Worm (Caenorhabditis elegans) whole organism, late embryonic: ENCODE results near the gene klo-2.

Source experiments
- C08G9.2 ChIP-seq: sonication (generic microtip); optimal IDR thresholded peaks from 2 replicates; lab custom pipeline; 2016; ENCODE audit warnings: mild to moderate bottlenecking, missing genetic modification characterization, moderate library complexity, missing compliant biosample characterization
- C38D4.7 ChIP-seq: fragments of 200-800 bp; sonication (Bioruptor generic); optimal IDR thresholded peaks from 2 replicates; lab custom pipeline; 2018; ENCODE audit warnings: mild to moderate bottlenecking, missing genetic modification characterization, moderate library complexity, missing compliant biosample characterization
- K09A11.1 ChIP-seq: sonication (generic microtip); optimal IDR thresholded peaks from 2 replicates; lab custom pipeline; 2017; ENCODE audit warnings: antibody characterized with exemption, mild to moderate bottlenecking, missing genetic modification characterization, missing compliant biosample characterization; ENCODE audit not compliant: insufficient read depth
- ama-1 ChIP-seq: fragments of 150-350 bp; optimal IDR thresholded peaks from 2 replicates; lab custom pipeline; 2014
- ceh-18 ChIP-seq: sonication (generic microtip); optimal IDR thresholded peaks from 2 replicates; lab custom pipeline; 2016; ENCODE audit warnings: missing genetic modification characterization, missing compliant biosample characterization
- ceh-2 ChIP-seq: sonication (generic microtip); optimal IDR thresholded peaks from 2 replicates; lab custom pipeline; 2016; ENCODE audit warnings: missing genotype, missing genetic modification characterization, missing compliant biosample characterization
- ceh-22 ChIP-seq: sonication (generic microtip); optimal IDR thresholded peaks from 2 replicates; lab custom pipeline; 2017; ENCODE audit warnings: missing biosample characterization, missing genetic modification characterization
- ceh-24 ChIP-seq: sonication (generic microtip); optimal IDR thresholded peaks from 2 replicates; lab custom pipeline; 2016; ENCODE audit warnings: mild to moderate bottlenecking, missing genetic modification characterization, missing compliant biosample characterization
- ceh-31 ChIP-seq: sonication (generic microtip); optimal IDR thresholded peaks from 2 replicates; lab custom pipeline; 2016; ENCODE audit warnings: missing genetic modification characterization, missing compliant biosample characterization
- ceh-34 ChIP-seq: sonication (generic microtip); optimal IDR thresholded peaks from 2 replicates; lab custom pipeline; 2016; ENCODE audit warnings: mild to moderate bottlenecking, missing genetic modification characterization, missing compliant biosample characterization
- ceh-45 ChIP-seq: fragments of 200-800 bp; sonication (Bioruptor generic); IDR thresholded peaks from 2 replicates; pipeline ENCODE4 v1.3.6; 2022; ENCODE audit warnings: missing genetic modification reagents, missing genetic modification characterization, missing compliant biosample characterization
- ceh-48 ChIP-seq: sonication (generic microtip); optimal IDR thresholded peaks from 2 replicates; lab custom pipeline; 2016; ENCODE audit warnings: missing genetic modification characterization, inconsistent platforms, missing compliant biosample characterization
- dmd-4 ChIP-seq: sonication (generic microtip); optimal IDR thresholded peaks from 2 replicates; lab custom pipeline; 2016; ENCODE audit warnings: borderline replicate concordance, missing genetic modification characterization, missing compliant biosample characterization
- dve-1 ChIP-seq: sonication (generic microtip); optimal IDR thresholded peaks from 2 replicates; lab custom pipeline; 2017; ENCODE audit warnings: antibody characterized with exemption, mild to moderate bottlenecking, missing genetic modification characterization, missing compliant biosample characterization
- elt-4 ChIP-seq: sonication (generic microtip); optimal IDR thresholded peaks from 2 replicates; lab custom pipeline; 2016; ENCODE audit warnings: missing genetic modification characterization, missing compliant biosample characterization
- gmeb-2 ChIP-seq: sonication (generic microtip); optimal IDR thresholded peaks from 2 replicates; lab custom pipeline; 2016; ENCODE audit warnings: missing genetic modification characterization, inconsistent platforms, missing compliant biosample characterization
- hlh-15 ChIP-seq: sonication (generic microtip); optimal IDR thresholded peaks from 2 replicates; lab custom pipeline; 2016; ENCODE audit warnings: missing genetic modification characterization, missing compliant biosample characterization
- madf-2 ChIP-seq: sonication (generic microtip); optimal IDR thresholded peaks from 2 replicates; lab custom pipeline; 2017; ENCODE audit warnings: missing genetic modification characterization, missing compliant biosample characterization
- mec-3 ChIP-seq: sonication (generic microtip); optimal IDR thresholded peaks from 2 replicates; lab custom pipeline; 2016; ENCODE audit warnings: borderline replicate concordance, missing genetic modification characterization, missing compliant biosample characterization
- nfya-1 ChIP-seq: sonication (generic microtip); optimal IDR thresholded peaks from 2 replicates; lab custom pipeline; 2017; ENCODE audit warnings: missing genetic modification characterization, mild to moderate bottlenecking, missing compliant biosample characterization, antibody characterized with exemption, moderate library complexity
- nhr-11 ChIP-seq: fragments of 150-350 bp; optimal IDR thresholded peaks from 2 replicates; lab custom pipeline; 2014; ENCODE audit warnings: missing biosample characterization, missing genetic modification characterization
- nhr-232 ChIP-seq: sonication (generic microtip); optimal IDR thresholded peaks from 2 replicates; lab custom pipeline; 2016; ENCODE audit warnings: missing genetic modification characterization, missing compliant biosample characterization
- npax-4 ChIP-seq: sonication (generic microtip); optimal IDR thresholded peaks from 2 replicates; lab custom pipeline; 2016; ENCODE audit warnings: missing genetic modification characterization, missing compliant biosample characterization
- odd-2 ChIP-seq: sonication (generic microtip); optimal IDR thresholded peaks from 2 replicates; lab custom pipeline; 2017; ENCODE audit warnings: antibody characterized with exemption, mild to moderate bottlenecking, missing genetic modification characterization, missing compliant biosample characterization
- pax-1 ChIP-seq: fragments of 150-350 bp; optimal IDR thresholded peaks from 2 replicates; lab custom pipeline; 2014; ENCODE audit warnings: missing biosample characterization, missing genetic modification characterization
- pha-2 ChIP-seq: sonication (generic microtip); optimal IDR thresholded peaks from 2 replicates; lab custom pipeline; 2017; ENCODE audit warnings: mild to moderate bottlenecking, missing genetic modification characterization, missing compliant biosample characterization
- pqm-1 ChIP-seq: sonication (generic microtip); optimal IDR thresholded peaks from 2 replicates; lab custom pipeline; 2016; ENCODE audit warnings: missing genetic modification characterization, missing compliant biosample characterization
- pros-1 ChIP-seq: fragments of 150-350 bp; optimal IDR thresholded peaks from 2 replicates; lab custom pipeline; 2014; ENCODE audit warnings: missing biosample characterization, missing genetic modification reagents, missing genetic modification characterization
- ref-2 ChIP-seq: sonication (generic microtip); optimal IDR thresholded peaks from 2 replicates; lab custom pipeline; 2016; ENCODE audit warnings: missing genetic modification characterization, missing compliant biosample characterization
- sdc-2 ChIP-seq: sonication (generic microtip); optimal IDR thresholded peaks from 2 replicates; lab custom pipeline; 2016; ENCODE audit warnings: missing genotype, missing genetic modification characterization, missing compliant biosample characterization
- sox-2 ChIP-seq: fragments of 200-800 bp; sonication (Bioruptor generic); IDR thresholded peaks from 2 replicates; pipeline ENCODE4 v1.3.6; 2022; ENCODE audit warnings: missing genetic modification reagents, missing genetic modification characterization, missing compliant biosample characterization
- sox-4 ChIP-seq: sonication (generic microtip); optimal IDR thresholded peaks from 2 replicates; lab custom pipeline; 2017; ENCODE audit warnings: mild to moderate bottlenecking, missing genetic modification characterization, inconsistent platforms, missing compliant biosample characterization
- syd-9 ChIP-seq: sonication (generic microtip); optimal IDR thresholded peaks from 2 replicates; lab custom pipeline; 2016; ENCODE audit warnings: mild to moderate bottlenecking, missing genetic modification characterization, moderate library complexity, missing compliant biosample characterization
- tbx-7 ChIP-seq: sonication (generic microtip); optimal IDR thresholded peaks from 2 replicates; lab custom pipeline; 2016; ENCODE audit warnings: missing genotype, missing genetic modification characterization, missing compliant biosample characterization
- unc-3 ChIP-seq, 2 experiments: fragments of 200-800 bp in 1 of 2; sonication (Bioruptor generic) in 1 of 2; sonication (generic microtip) in 1 of 2; conservative IDR thresholded peaks in 1 of 2; optimal IDR thresholded peaks in 1 of 2; 2 replicates each; pipeline versions ENCODE4 v1.3.6 to Lab custom; 2016 to 2022; ENCODE audit warnings: missing compliant biosample characterization in 2 of 2, missing genetic modification characterization in 2 of 2, missing genetic modification reagents in 1 of 2
- unc-42 ChIP-seq: sonication (generic microtip); optimal IDR thresholded peaks from 2 replicates; lab custom pipeline; 2016; ENCODE audit warnings: missing genotype, missing genetic modification characterization, missing compliant biosample characterization
- unc-55 ChIP-seq: sonication (generic microtip); optimal IDR thresholded peaks from 2 replicates; lab custom pipeline; 2017; ENCODE audit warnings: missing biosample characterization, missing genetic modification reagents, missing genetic modification characterization
- unc-86 ChIP-seq: sonication (generic microtip); optimal IDR thresholded peaks from 2 replicates; lab custom pipeline; 2016; ENCODE audit warnings: missing genetic modification characterization, missing compliant biosample characterization

klo-2 gene

DNA sequence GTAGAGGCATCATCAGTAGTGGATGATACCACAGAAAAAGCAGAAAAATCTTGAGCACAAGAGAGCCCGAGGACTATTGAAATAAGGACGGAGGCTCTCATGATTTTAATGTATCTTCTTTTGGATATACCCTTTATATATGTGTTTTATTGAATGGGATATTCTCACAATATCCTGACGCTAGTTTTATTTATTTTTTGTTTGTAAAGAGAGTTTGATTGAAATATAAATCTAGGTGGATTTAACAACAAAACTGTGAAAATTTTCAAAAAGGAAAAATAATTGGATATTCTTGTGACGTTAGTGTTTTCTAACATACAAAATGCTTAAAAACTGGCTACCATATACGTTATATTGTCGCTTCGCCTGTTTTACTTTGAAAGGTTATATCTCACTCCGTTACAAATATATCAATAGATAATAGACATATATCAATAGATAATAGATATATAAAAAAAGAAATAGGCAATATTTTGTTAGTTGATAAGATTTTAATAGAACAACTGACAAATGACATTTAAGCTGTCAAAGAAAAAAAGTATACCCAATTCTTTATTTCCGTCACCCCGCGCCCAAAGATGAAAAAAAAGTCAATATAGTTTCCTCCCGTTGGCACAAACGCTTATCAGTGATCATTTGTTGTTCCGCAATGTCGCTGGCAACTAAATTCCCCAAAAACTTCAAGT lies at the start of gene klo-2, which contains the start of gene E02H9.7:
Gene klo-2 (plus strand): TSS at position 636 of the 686 bp plus-strand sequence.
Gene E02H9.7 (minus strand): TSS at position 101 of the 686 bp plus-strand sequence.
- TF ChIP-seq dmd-4 (tag; lab: Kevin White, UChicago) (no peak), hlh-15 (no peak), C08G9.2 (no peak), ceh-22 (tag; lab: Kevin White, UChicago) (no peak), nhr-11 (tag; lab: Kevin White, UChicago) (no peak), pros-1 (tag; lab: Kevin White, UChicago) (no peak)

- TF ChIP-seq syd-9 (tag; lab: Kevin White, UChicago): no peak
- TF ChIP-seq ceh-34 (tag; lab: Kevin White, UChicago): no peak
- TF ChIP-seq unc-55 (GFP tag; lab: Kevin White, UChicago): no peak
- TF ChIP-seq sox-4 (tag; lab: Kevin White, UChicago): no peak
- peak; percentile 20 for TF ChIP-seq nfya-1
- no peak for TF ChIP-seq unc-86 (tag; lab: Kevin White, UChicago)
- no peak for TF ChIP-seq unc-3 (GFP tag; conservative IDR thresholded peaks at IDR 0.05; lab: Robert Waterston, UW)
- no peak for TF ChIP-seq unc-3 (tag; optimal IDR thresholded peaks at IDR 0.05; lab: Kevin White, UChicago)
- TF ChIP-seq pax-1 (tag; lab: Kevin White, UChicago): no peak
- no peak for TF ChIP-seq ceh-18 (tag; lab: Kevin White, UChicago)
- TF ChIP-seq ref-2: no peak
- TF ChIP-seq unc-42 (tag; lab: Kevin White, UChicago): peak; percentile 13
- no peak for TF ChIP-seq odd-2 (tag; lab: Kevin White, UChicago)
- no peak for TF ChIP-seq mec-3 (tag; lab: Kevin White, UChicago)
- TF ChIP-seq K09A11.1 (tag; lab: Kevin White, UChicago): no peak
- TF ChIP-seq ceh-48: peak; percentile 62
- no peak for TF ChIP-seq pqm-1
- no peak for TF ChIP-seq dve-1 (tag; lab: Kevin White, UChicago)
- no peak for TF ChIP-seq gmeb-2 (tag; lab: Kevin White, UChicago)
- no peak for TF ChIP-seq hlh-15
- TF ChIP-seq C08G9.2: no peak
Measured at ce11 chrIII:2401126-2402123, 44.6 kb upstream of the klo-2 start, which contains the start of the genes cic-1 and strm-1. Gene cic-1, minus strand, starts transcription at chrIII:2401221. Gene strm-1, plus strand, starts transcription at chrIII:2402070.

DNA sequence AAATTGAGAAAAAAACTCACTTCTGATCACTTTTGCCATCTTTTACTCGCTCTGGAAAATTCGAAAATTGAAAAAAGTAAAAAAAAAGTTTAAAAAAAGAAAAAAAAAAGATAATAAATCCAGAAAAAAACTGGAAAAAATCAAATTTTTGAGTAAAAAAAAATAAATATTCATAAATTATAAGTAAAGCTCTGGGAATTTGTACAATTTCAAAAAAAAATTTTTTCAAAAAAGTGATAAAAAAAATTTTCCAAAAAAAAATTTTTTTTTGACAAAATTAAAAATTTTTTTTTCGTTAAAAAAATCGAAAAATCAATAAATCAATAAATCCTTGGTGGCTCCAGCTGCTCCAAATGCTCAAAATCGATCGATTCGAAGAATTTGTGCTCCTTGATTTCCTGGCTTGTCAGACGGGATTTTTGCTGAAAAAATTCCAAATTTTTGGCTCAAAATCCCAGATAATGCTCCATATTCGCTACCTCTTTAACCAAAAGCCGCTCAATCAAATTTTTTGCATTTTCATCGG lies 35.0 kb upstream of the klo-2 start, which contains the start of gene mrpl-30:
Gene mrpl-30 (minus strand): TSS at position 51 of the 526 bp plus-strand sequence.
- TF ChIP-seq C38D4.7 (GFP tag; lab: Kevin White, UChicago) (no peak), ceh-2 (tag; lab: Kevin White, UChicago) (no peak), ama-1 (lab: Kevin White, UChicago) (no peak), sdc-2 (tag; lab: Kevin White, UChicago) (no peak), madf-2 (no peak), tbx-7 (tag; lab: Kevin White, UChicago) (no peak), ceh-24 (tag; lab: Kevin White, UChicago) (no peak), sox-4 (tag; lab: Kevin White, UChicago) (no peak), nhr-232 (tag; lab: Kevin White, UChicago) (no peak), elt-4 (tag; lab: Kevin White, UChicago) (no peak), npax-4 (tag; lab: Kevin White, UChicago) (no peak), ceh-31 (no peak), sox-2 (GFP tag; lab: Robert Waterston, UW) (no peak), syd-9 (tag; lab: Kevin White, UChicago) (no peak), ceh-45 (GFP tag; lab: Robert Waterston, UW) (no peak), pha-2 (no peak), pros-1 (tag; lab: Kevin White, UChicago) (no peak), unc-55 (GFP tag; lab: Kevin White, UChicago) (no peak)
